Fruit fly (Drosophila melanogaster): ENCODE results near the gene CG6171.
A peak's percentile ranks its signal among the peaks of the same experiment; 100 is the strongest.

The CG6171 gene

DNA sequence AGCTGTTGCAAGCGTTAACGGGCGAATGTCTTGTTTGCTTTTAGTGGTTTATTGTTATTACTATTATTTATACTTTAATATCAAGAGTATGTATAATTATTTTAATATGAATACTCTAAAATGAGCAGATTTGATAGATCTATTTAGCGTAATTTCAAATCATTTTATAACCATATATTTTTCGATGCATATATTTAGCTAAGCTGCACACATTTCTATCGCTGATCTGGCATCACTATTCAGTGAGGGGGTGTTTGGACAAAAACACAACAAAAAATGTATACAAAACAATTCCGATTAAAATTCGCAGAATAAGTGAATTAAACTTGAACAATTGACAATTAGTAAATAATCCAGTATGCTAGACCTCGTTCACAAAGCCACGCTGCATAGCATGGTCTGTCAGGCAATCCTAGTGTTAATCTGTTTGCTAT, 12.6 kb downstream of the CG6171 start, which contains the start of the genes Trs33 and Tmtc4 (continued):
- TF ChIP-seq Sox15 (GFP tag; optimal IDR thresholded peaks at IDR 0.05) (no peak), CG10669 (GFP tag; optimal IDR thresholded peaks at IDR 0.05) (peak; percentile 30)

DNA sequence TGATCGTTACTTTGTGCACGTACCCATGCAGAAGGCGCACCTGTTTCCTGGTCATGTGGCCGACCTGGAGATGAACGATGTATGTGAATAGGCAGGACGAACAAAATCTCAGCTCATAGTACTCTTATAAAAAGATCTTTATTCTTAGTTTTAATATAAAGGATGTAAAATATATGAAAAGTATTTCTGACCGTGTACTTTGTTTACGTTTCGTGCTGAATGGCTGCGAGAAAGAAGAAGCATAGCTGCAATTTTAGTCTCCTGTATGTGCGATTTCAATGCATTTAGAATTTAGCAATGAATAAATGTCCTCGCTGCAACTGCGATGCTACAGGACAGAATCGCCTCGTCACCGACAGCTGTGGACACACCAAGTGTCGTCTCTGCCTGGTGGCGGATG, 15.8 kb downstream of the CG6171 start, which contains the start of the genes CG42726 and CG42727:
CG42726 (plus strand) TSS at position 227 of the 400 bp plus-strand sequence.
CG42727 (plus strand) TSS at position 227 of the 400 bp plus-strand sequence.
- no peak for TF ChIP-seq Hr38 (GFP tag; optimal IDR thresholded peaks at IDR 0.05)
- TF ChIP-seq dac (GFP tag; optimal IDR thresholded peaks at IDR 0.05): peak; percentile 28
- TF ChIP-seq CG8119 (GFP tag; IDR thresholded peaks at IDR 0.05): no peak
- peak; percentile 42 for TF ChIP-seq CG31627 (GFP tag; optimal IDR thresholded peaks at IDR 0.05)
- peak; percentile 44 for TF ChIP-seq CG6792 (GFP tag; optimal IDR thresholded peaks at IDR 0.05)
- no peak for TF ChIP-seq CG6276 (GFP tag; optimal IDR thresholded peaks at IDR 0.05)
- 0 out of 2 replicates have a peak, but pooled peaks have one; percentile 27 for TF ChIP-seq CG11294 (GFP tag; IDR thresholded peaks at IDR 0.05)
- peak; percentile 47 for TF ChIP-seq CG10631 (GFP tag; optimal IDR thresholded peaks at IDR 0.05)
- TF ChIP-seq Eip78C (GFP tag): peak; percentile 87
- TF ChIP-seq esn (GFP tag; optimal IDR thresholded peaks at IDR 0.05): peak; percentile 69
- TF ChIP-seq CG34406 (GFP tag; optimal IDR thresholded peaks at IDR 0.05): peak; percentile 44
- peak; percentile 52 for TF ChIP-seq CG3032 (tag; optimal IDR thresholded peaks at IDR 0.05)
- peak; percentile 24 for TF ChIP-seq CG10669 (GFP tag; optimal IDR thresholded peaks at IDR 0.05)
- TF ChIP-seq CG8632 (GFP tag; optimal IDR thresholded peaks at IDR 0.05): peak; percentile 22
- no peak for TF ChIP-seq Hr39 (GFP tag; optimal IDR thresholded peaks at IDR 0.05)
- TF ChIP-seq CG9139 (GFP tag; optimal IDR thresholded peaks at IDR 0.05): no peak
- TF ChIP-seq CG8319 (GFP tag; optimal IDR thresholded peaks at IDR 0.05): no peak
- peak; percentile 56; the same call in 1 of the 3 replicates for TF ChIP-seq eg (GFP tag; IDR thresholded peaks at IDR 0.05)
- no peak for TF ChIP-seq fd59A (GFP tag; optimal IDR thresholded peaks at IDR 0.05)
- TF ChIP-seq CG11762 (GFP tag; optimal IDR thresholded peaks at IDR 0.05; ENCODE audit: insufficient read depth): peak; percentile 10
- TF ChIP-seq CG6854 (GFP tag; optimal IDR thresholded peaks at IDR 0.05): no peak
- TF ChIP-seq Eip75B (GFP tag; optimal IDR thresholded peaks at IDR 0.05): no peak
- TF ChIP-seq Sox15 (GFP tag; optimal IDR thresholded peaks at IDR 0.05): peak; percentile 13
- TF ChIP-seq lz (GFP tag; optimal IDR thresholded peaks at IDR 0.05): peak; percentile 48
- TF ChIP-seq CG15336 (GFP tag; IDR thresholded peaks at IDR 0.05): no peak
- peak; percentile 51 for TF ChIP-seq CG6163 (GFP tag; IDR thresholded peaks at IDR 0.05)
- no peak for TF ChIP-seq Sox102F (GFP tag; optimal IDR thresholded peaks at IDR 0.05)
- TF ChIP-seq CG16779 (tag; optimal IDR thresholded peaks at IDR 0.05): no peak
- peak; percentile 52 for TF ChIP-seq Sox14 (GFP tag; optimal IDR thresholded peaks at IDR 0.05)
- TF ChIP-seq CG11902 (GFP tag; optimal IDR thresholded peaks at IDR 0.05): no peak
- TF ChIP-seq cyc (GFP tag; optimal IDR thresholded peaks at IDR 0.05): peak; percentile 34
- TF ChIP-seq dsx (GFP tag; optimal IDR thresholded peaks at IDR 0.05; ENCODE audit: poor library complexity, severe bottlenecking): no peak
- no peak for TF ChIP-seq CG3919 (GFP tag; optimal IDR thresholded peaks at IDR 0.05)
- peak; percentile 44 for TF ChIP-seq Ets96B (tag; optimal IDR thresholded peaks at IDR 0.05)
- TF ChIP-seq topi (GFP tag; optimal IDR thresholded peaks at IDR 0.05): peak; percentile 44
- TF ChIP-seq achi (GFP tag; optimal IDR thresholded peaks at IDR 0.05): peak; percentile 30

DNA sequence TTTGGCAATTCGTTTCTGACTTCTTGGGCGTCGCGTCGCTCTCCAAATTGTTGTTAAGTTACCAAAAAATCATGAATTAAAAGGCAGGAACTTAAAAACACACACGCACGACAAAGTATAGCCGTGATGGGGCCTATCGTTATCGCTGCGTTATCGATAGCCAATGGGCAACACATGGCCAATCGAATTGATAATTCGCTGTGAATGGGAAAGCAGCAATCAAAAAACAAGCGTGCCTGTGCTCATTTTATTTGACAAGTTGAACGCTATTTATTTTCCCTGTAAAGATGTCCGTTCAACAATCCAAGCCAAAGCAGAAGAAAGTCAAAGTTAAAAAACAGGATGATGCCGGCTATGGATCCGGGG, 17.7 kb downstream of the CG6171 start, which contains the start of the genes Surf4 and CG31301:
Surf4 (minus strand) TSS at position 159 of the 366 bp plus-strand sequence.
CG31301 (plus strand) TSS at position 188 of the 366 bp plus-strand sequence.
- TF ChIP-seq esn (GFP tag; optimal IDR thresholded peaks at IDR 0.05) (peak; percentile 9), dsx (GFP tag; optimal IDR thresholded peaks at IDR 0.05; ENCODE audit: poor library complexity, severe bottlenecking) (peak; percentile 91), Eip75B (GFP tag; optimal IDR thresholded peaks at IDR 0.05) (no peak), acj6 (GFP tag; optimal IDR thresholded peaks at IDR 0.05) (no peak)
